Fruit fly (Drosophila melanogaster) whole organism, pupa: ENCODE results near the gene CG46517.
"Not testable (repeated sequence)": the region's sequence is repeated elsewhere in the genome, so short reads cannot be mapped to it uniquely, and the experiment has no call there.

ENCODE experiments used
- CG34367 ChIP-seq: fragments of 200-800 bp; sonication (Bioruptor generic); optimal IDR thresholded peaks from 2 replicates; lab custom pipeline; 2018; ENCODE audit warnings: missing biosample characterization, mild to moderate bottlenecking, missing genetic modification characterization
- CG9948 ChIP-seq: fragments of 200-800 bp; sonication (Bioruptor generic); optimal IDR thresholded peaks from 2 replicates; lab custom pipeline; 2018; ENCODE audit warnings: missing biosample characterization, mild to moderate bottlenecking, missing genetic modification characterization, moderate library complexity
- EcR ChIP-seq: fragments of 200-800 bp; sonication (Bioruptor generic); optimal IDR thresholded peaks from 3 replicates; lab custom pipeline; 2019; ENCODE audit warnings: missing biosample characterization, missing genetic modification characterization, mild to moderate bottlenecking, moderate library complexity, missing genetic modification reagents
- Ets98B ChIP-seq: fragments of 200-800 bp; sonication (Bioruptor generic); IDR thresholded peaks from 2 replicates; pipeline ENCODE4 v1.3.6; 2022; ENCODE audit warnings: missing biosample characterization, missing genetic modification characterization
- Snoo ChIP-seq: fragments of 200-800 bp; sonication (Bioruptor generic); optimal IDR thresholded peaks from 3 replicates; lab custom pipeline; 2017; ENCODE audit warnings: missing biosample characterization, mild to moderate bottlenecking, missing genetic modification characterization, inconsistent platforms

DNA sequence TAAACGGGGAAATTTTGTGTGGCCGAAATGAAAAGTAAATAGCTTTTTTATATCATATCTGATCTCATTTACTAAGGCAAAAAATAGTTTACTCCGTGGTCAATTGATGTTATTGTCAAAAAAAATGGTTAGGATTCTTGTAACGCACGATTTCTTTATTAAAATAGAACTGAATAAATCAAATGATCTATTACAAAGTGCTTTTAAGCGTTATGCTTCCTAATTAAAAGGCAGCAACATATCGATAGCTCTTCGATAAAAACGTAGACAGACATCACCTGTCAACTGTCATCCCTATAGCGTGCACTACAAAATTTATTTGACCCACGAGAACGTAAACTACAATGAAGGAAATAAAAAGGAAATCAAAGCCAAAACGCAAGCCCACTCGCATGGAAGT lies 9.1 kb downstream of the CG46517 start, which contains the start of gene CG46518:
- not testable (repeated sequence) for TF ChIP-seq EcR; CG34367 (tag; lab: Kevin White, UChicago); Snoo (tag; lab: Kevin White, UChicago); CG9948 (tag; lab: Kevin White, UChicago); Ets98B (GFP tag; lab: Robert Waterston, UW)
